Fruit fly (Drosophila melanogaster): ENCODE results near the gene Jon25Biii.

The Jon25Biii gene

dm6 chr2L:4976988-4977551 lies 26.5 kb upstream of the Jon25Biii start, which contains the start of the genes Gmd and CG3792 (continued):
- TF ChIP-seq CG18262 (tag; optimal IDR thresholded peaks at IDR 0.05): peak; percentile 97
- TF ChIP-seq Taf1 (GFP tag; IDR thresholded peaks at IDR 0.05): peak; percentile 95
- TF ChIP-seq MBD-R2 (GFP tag; IDR thresholded peaks at IDR 0.05): peak; percentile 97
- TF ChIP-seq sob (GFP tag; IDR thresholded peaks at IDR 0.05): peak; percentile 97
- peak; percentile 90 for TF ChIP-seq caup (GFP tag; optimal IDR thresholded peaks at IDR 0.05; ENCODE audit: severe bottlenecking)
- TF ChIP-seq Myb (GFP tag; optimal IDR thresholded peaks at IDR 0.05): peak; percentile 77
- peak; percentile 94 for TF ChIP-seq sim (GFP tag; IDR thresholded peaks at IDR 0.05)
- TF ChIP-seq CG3065 (GFP tag; optimal IDR thresholded peaks at IDR 0.05): peak; percentile 79
- TF ChIP-seq CG7357 (GFP tag; IDR thresholded peaks at IDR 0.05): peak; percentile 90
- peak; percentile 84 for TF ChIP-seq inv (GFP tag; IDR thresholded peaks at IDR 0.05; ENCODE audit: partially characterized antibody)
- TF ChIP-seq grn (GFP tag; optimal IDR thresholded peaks at IDR 0.05): peak; percentile 59
- peak; percentile 94 for TF ChIP-seq ase (GFP tag; IDR thresholded peaks at IDR 0.05)
- TF ChIP-seq sc (optimal IDR thresholded peaks at IDR 0.05): no peak
- TF ChIP-seq sc (GFP tag; optimal IDR thresholded peaks at IDR 0.05): peak; percentile 82
- peak; percentile 94 for TF ChIP-seq Sox102F (GFP tag; optimal IDR thresholded peaks at IDR 0.05)
- TF ChIP-seq cas (GFP tag; IDR thresholded peaks at IDR 0.05): peak; percentile 92
- peak; percentile 96 for TF ChIP-seq B-H2 (GFP tag; optimal IDR thresholded peaks at IDR 0.05)
- peak; percentile 95 for TF ChIP-seq esg (GFP tag; conservative IDR thresholded peaks at IDR 0.05)
- TF ChIP-seq fd102C (GFP tag; optimal IDR thresholded peaks at IDR 0.05): peak; percentile 42
- TF ChIP-seq maf-S (GFP tag; optimal IDR thresholded peaks at IDR 0.05): peak; percentile 95
- TF ChIP-seq CG13296 (GFP tag; optimal IDR thresholded peaks at IDR 0.05): peak; percentile 95
- peak; percentile 93 to 94 for TF ChIP-seq Pdp1 (GFP tag; optimal IDR thresholded peaks at IDR 0.05)
- TF ChIP-seq CG13624 (GFP tag; optimal IDR thresholded peaks at IDR 0.05): peak; percentile 94
- TF ChIP-seq CG12744 (GFP tag; optimal IDR thresholded peaks at IDR 0.05): peak; percentile 96
- no peak for TF ChIP-seq CG12769 (tag; optimal IDR thresholded peaks at IDR 0.05)
- peak; percentile 90 for TF ChIP-seq ERR (GFP tag; optimal IDR thresholded peaks at IDR 0.05)
- TF ChIP-seq dan (GFP tag; IDR thresholded peaks at IDR 0.05): peak; percentile 85
- TF ChIP-seq Hey (tag; optimal IDR thresholded peaks at IDR 0.05): no peak
- peak; percentile 92 for TF ChIP-seq ttk (GFP tag; IDR thresholded peaks at IDR 0.05)
- peak; percentile 92 for TF ChIP-seq Rx (GFP tag; IDR thresholded peaks at IDR 0.05)
- peak; percentile 86 for TF ChIP-seq pb (GFP tag; optimal IDR thresholded peaks at IDR 0.05)
- TF ChIP-seq lola (GFP tag; optimal IDR thresholded peaks at IDR 0.05): peak in 1 of 3 experiments; percentile 97
- TF ChIP-seq mirr (GFP tag; optimal IDR thresholded peaks at IDR 0.05): peak; percentile 83
- peak; percentile 92 for TF ChIP-seq CG2116 (GFP tag; optimal IDR thresholded peaks at IDR 0.05)
- TF ChIP-seq BEAF-32 (GFP tag; optimal IDR thresholded peaks at IDR 0.05): peak; percentile 84
- peak; percentile 53; the same call in 2 of the 3 replicates for TF ChIP-seq Opbp (GFP tag; IDR thresholded peaks at IDR 0.05; ENCODE audit: partially characterized antibody)
- peak; percentile 95 for TF ChIP-seq NfI (GFP tag; optimal IDR thresholded peaks at IDR 0.05)
- peak; percentile 97 for TF ChIP-seq ind (GFP tag; optimal IDR thresholded peaks at IDR 0.05)
- peak; percentile 97 for TF ChIP-seq lab (GFP tag; optimal IDR thresholded peaks at IDR 0.05)
- peak; percentile 83 for TF ChIP-seq trh (GFP tag; optimal IDR thresholded peaks at IDR 0.05)
- peak; percentile 90 for TF ChIP-seq toy (GFP tag; IDR thresholded peaks at IDR 0.05)
- no peak for TF ChIP-seq D (optimal IDR thresholded peaks at IDR 0.05)
- peak; percentile 90 for TF ChIP-seq D (GFP tag; optimal IDR thresholded peaks at IDR 0.05)
- TF ChIP-seq pum (GFP tag; optimal IDR thresholded peaks at IDR 0.05): peak; percentile 94
- peak; percentile 89 for TF ChIP-seq Oaz (GFP tag; IDR thresholded peaks at IDR 0.05)
- peak; percentile 97 for TF ChIP-seq nmo (GFP tag; optimal IDR thresholded peaks at IDR 0.05)
- peak; percentile 89 for TF ChIP-seq MTF-1 (GFP tag; optimal IDR thresholded peaks at IDR 0.05; ENCODE audit: borderline replicate concordance)
- peak; percentile 95 for TF ChIP-seq stc (GFP tag; IDR thresholded peaks at IDR 0.05)
- TF ChIP-seq Rfx (GFP tag; IDR thresholded peaks at IDR 0.05): peak; percentile 97
- peak; percentile 94 for TF ChIP-seq CG10543 (GFP tag; optimal IDR thresholded peaks at IDR 0.05)
- TF ChIP-seq hth (optimal IDR thresholded peaks at IDR 0.05): no peak
